Worm (Caenorhabditis elegans) whole organism, young adult: ENCODE data around the gene lido-12.
A peak's percentile ranks its signal among the peaks of the same experiment; 100 is the strongest.

ENCODE experiments used
- B0035.1 ChIP-seq: sonication (generic microtip); optimal IDR thresholded peaks from 2 replicates; lab custom pipeline; 2016; ENCODE audit warnings: missing genetic modification characterization, mild to moderate bottlenecking, missing compliant biosample characterization, missing genotype, missing genetic modification reagents
- C06A6.2 ChIP-seq: fragments of 200-800 bp; sonication (Bioruptor generic); conservative IDR thresholded peaks from 2 replicates; pipeline ENCODE4 v1.3.6; 2022; ENCODE audit warnings: missing genetic modification characterization, missing compliant biosample characterization
- F10E7.11 ChIP-seq: sonication (generic microtip); optimal IDR thresholded peaks from 2 replicates; lab custom pipeline; 2017; ENCODE audit warnings: mild to moderate bottlenecking, missing genetic modification characterization, moderate library complexity, missing compliant biosample characterization
- F22D6.2 ChIP-seq: sonication (generic microtip); optimal IDR thresholded peaks from 2 replicates; lab custom pipeline; 2016; ENCODE audit warnings: mild to moderate bottlenecking, missing genetic modification characterization, missing compliant biosample characterization
- F23B12.7 ChIP-seq: sonication (generic microtip); optimal IDR thresholded peaks from 2 replicates; lab custom pipeline; 2017; ENCODE audit warnings: missing genetic modification characterization, mild to moderate bottlenecking, missing compliant biosample characterization, antibody characterized with exemption, moderate library complexity; ENCODE audit not compliant: insufficient read depth
- F33H1.4 ChIP-seq: fragments of 200-800 bp; sonication (Bioruptor generic); IDR thresholded peaks from 2 replicates; pipeline ENCODE4 v1.3.6; 2022; ENCODE audit warnings: missing genetic modification reagents, missing genetic modification characterization, missing compliant biosample characterization
- F49E8.2 ChIP-seq: sonication (generic microtip); optimal IDR thresholded peaks from 3 replicates; lab custom pipeline; 2017; ENCODE audit warnings: missing genetic modification characterization, mild to moderate bottlenecking, missing compliant biosample characterization, antibody characterized with exemption, moderate library complexity; ENCODE audit not compliant: insufficient read depth
- T26A5.8 ChIP-seq: sonication (generic microtip); optimal IDR thresholded peaks from 2 replicates; lab custom pipeline; 2016; ENCODE audit warnings: missing genetic modification characterization, missing compliant biosample characterization
- Y53F4B.3 ChIP-seq: fragments of 200-800 bp; sonication (Bioruptor generic); IDR thresholded peaks from 2 replicates; pipeline ENCODE4 v1.3.6; 2022; ENCODE audit warnings: missing genetic modification reagents, missing genetic modification characterization, missing compliant biosample characterization
- Y56A3A.18 ChIP-seq: fragments of 200-800 bp; sonication (Bioruptor generic); IDR thresholded peaks from 2 replicates; pipeline ENCODE4 v1.3.6; 2022; ENCODE audit warnings: missing genetic modification reagents, missing genetic modification characterization, missing compliant biosample characterization
- aptf-3 ChIP-seq: fragments of 200-800 bp; sonication (Bioruptor generic); IDR thresholded peaks from 2 replicates; pipeline ENCODE4 v1.3.6; 2022; ENCODE audit warnings: missing genetic modification characterization, missing compliant biosample characterization
- atf-7 ChIP-seq: sonication (generic microtip); optimal IDR thresholded peaks from 2 replicates; lab custom pipeline; 2017; ENCODE audit warnings: mild to moderate bottlenecking, missing genetic modification characterization, missing compliant biosample characterization
- athp-1 ChIP-seq: sonication (generic microtip); optimal IDR thresholded peaks from 2 replicates; lab custom pipeline; 2017; ENCODE audit warnings: mild to moderate bottlenecking, missing genetic modification characterization, missing compliant biosample characterization
- attf-5 ChIP-seq: fragments of 200-800 bp; sonication (Bioruptor generic); optimal IDR thresholded peaks from 2 replicates; lab custom pipeline; 2018; ENCODE audit warnings: mild to moderate bottlenecking, missing genetic modification characterization, missing compliant biosample characterization
- cebp-1 ChIP-seq, 2 experiments: fragments of 200-800 bp in 1 of 2; sonication (Bioruptor generic) in 1 of 2; sonication (generic microtip) in 1 of 2; IDR thresholded peaks in 1 of 2; optimal IDR thresholded peaks in 1 of 2; 2 replicates each; pipeline versions ENCODE4 v1.3.6 to Lab custom; 2017 to 2022; ENCODE audit warnings: missing compliant biosample characterization in 2 of 2, missing genetic modification characterization in 2 of 2, mild to moderate bottlenecking in 1 of 2, missing genetic modification reagents in 1 of 2, moderate library complexity in 1 of 2
- ceh-100 ChIP-seq: fragments of 200-800 bp; sonication (Bioruptor generic); IDR thresholded peaks from 2 replicates; pipeline ENCODE4 v1.3.6; 2022; ENCODE audit warnings: missing genetic modification reagents, missing genetic modification characterization, missing compliant biosample characterization
- ceh-40 ChIP-seq: fragments of 200-800 bp; sonication (Bioruptor generic); IDR thresholded peaks from 2 replicates; pipeline ENCODE4 v1.3.6; 2022; ENCODE audit warnings: missing genetic modification characterization, missing compliant biosample characterization
- die-1 ChIP-seq: sonication (generic microtip); optimal IDR thresholded peaks from 2 replicates; lab custom pipeline; 2016; ENCODE audit warnings: missing genotype, mild to moderate bottlenecking, missing genetic modification characterization, missing compliant biosample characterization
- dox-1 ChIP-seq: fragments of 200-800 bp; sonication (Bioruptor generic); IDR thresholded peaks from 2 replicates; pipeline ENCODE4 v1.3.6; 2022; ENCODE audit warnings: missing genetic modification reagents, missing genetic modification characterization, missing compliant biosample characterization
- dpl-1 ChIP-seq: fragments of 150-350 bp; optimal IDR thresholded peaks from 2 replicates; lab custom pipeline; 2014; ENCODE audit warnings: missing biosample characterization, missing genetic modification reagents, missing genetic modification characterization
- fkh-3 ChIP-seq: sonication (generic microtip); optimal IDR thresholded peaks from 2 replicates; lab custom pipeline; 2016; ENCODE audit warnings: mild to moderate bottlenecking, missing genetic modification characterization, missing compliant biosample characterization
- hlh-26 ChIP-seq: fragments of 200-800 bp; sonication (Bioruptor generic); conservative IDR thresholded peaks from 2 replicates; pipeline ENCODE4 v1.3.6; 2022; ENCODE audit warnings: missing genetic modification reagents, missing genetic modification characterization, missing compliant biosample characterization
- hrde-1 ChIP-seq: sonication (generic microtip); optimal IDR thresholded peaks from 2 replicates; lab custom pipeline; 2016; ENCODE audit warnings: missing genetic modification characterization, mild to moderate bottlenecking, missing compliant biosample characterization, moderate library complexity, missing genotype, missing genetic modification reagents, borderline replicate concordance
- lag-1 ChIP-seq: fragments of 200-800 bp; sonication (Bioruptor generic); IDR thresholded peaks from 2 replicates; pipeline ENCODE4 v1.3.6; 2022; ENCODE audit warnings: missing genetic modification reagents, missing genetic modification characterization, missing compliant biosample characterization
- let-526 ChIP-seq: fragments of 200-800 bp; sonication (Bioruptor generic); IDR thresholded peaks from 2 replicates; pipeline ENCODE4 v1.3.6; 2022; ENCODE audit warnings: missing genetic modification reagents, missing genetic modification characterization, missing compliant biosample characterization
- lin-26 ChIP-seq: fragments of 200-800 bp; sonication (Bioruptor generic); IDR thresholded peaks from 2 replicates; pipeline ENCODE4 v1.3.6; 2022; ENCODE audit warnings: missing genetic modification reagents, missing genetic modification characterization, missing compliant biosample characterization
- lin-54 ChIP-seq: fragments of 200-800 bp; sonication (Bioruptor generic); optimal IDR thresholded peaks from 2 replicates; lab custom pipeline; 2018; ENCODE audit warnings: mild to moderate bottlenecking, missing genetic modification characterization, missing compliant biosample characterization
- lsy-27 ChIP-seq: sonication (generic microtip); optimal IDR thresholded peaks from 2 replicates; lab custom pipeline; 2017; ENCODE audit warnings: missing genetic modification characterization, mild to moderate bottlenecking, missing compliant biosample characterization, antibody characterized with exemption, missing genotype, borderline replicate concordance; ENCODE audit not compliant: insufficient read depth
- madf-3 ChIP-seq: fragments of 200-800 bp; sonication (Bioruptor generic); IDR thresholded peaks from 2 replicates; pipeline ENCODE4 v1.3.6; 2022; ENCODE audit warnings: missing genetic modification reagents, missing genetic modification characterization, missing compliant biosample characterization
- madf-6 ChIP-seq: fragments of 200-800 bp; sonication (Bioruptor generic); IDR thresholded peaks from 2 replicates; pipeline ENCODE4 v1.3.6; 2022; ENCODE audit warnings: missing genetic modification reagents, missing genetic modification characterization, missing compliant biosample characterization
- madf-8 ChIP-seq: fragments of 200-800 bp; sonication (Bioruptor generic); conservative IDR thresholded peaks from 2 replicates; pipeline ENCODE4 v1.3.6; 2022; ENCODE audit warnings: missing genetic modification reagents, missing genetic modification characterization, missing compliant biosample characterization
- mxl-1 ChIP-seq: sonication (generic microtip); optimal IDR thresholded peaks from 2 replicates; lab custom pipeline; 2016; ENCODE audit warnings: missing genetic modification characterization, missing compliant biosample characterization
- nfya-1 ChIP-seq: sonication (generic microtip); optimal IDR thresholded peaks from 2 replicates; lab custom pipeline; 2017; ENCODE audit warnings: antibody characterized with exemption, missing compliant biosample characterization, missing genetic modification characterization, borderline replicate concordance; ENCODE audit not compliant: insufficient read depth
- nhr-80 ChIP-seq: sonication (generic microtip); optimal IDR thresholded peaks from 2 replicates; lab custom pipeline; 2016; ENCODE audit warnings: missing genetic modification characterization, missing compliant biosample characterization
- sdz-38 ChIP-seq: sonication (generic microtip); optimal IDR thresholded peaks from 2 replicates; lab custom pipeline; 2016; ENCODE audit warnings: missing genotype, missing genetic modification characterization, missing compliant biosample characterization
- snpc-1.1 ChIP-seq: sonication (generic microtip); optimal IDR thresholded peaks from 2 replicates; lab custom pipeline; 2017; ENCODE audit warnings: missing genetic modification characterization, mild to moderate bottlenecking, missing compliant biosample characterization, antibody characterized with exemption, moderate library complexity, missing genotype, missing genetic modification reagents; ENCODE audit not compliant: insufficient read depth
- snpc-3.4 ChIP-seq: sonication (generic microtip); optimal IDR thresholded peaks from 2 replicates; lab custom pipeline; 2017; ENCODE audit warnings: missing genetic modification characterization, mild to moderate bottlenecking, missing compliant biosample characterization, antibody characterized with exemption, moderate library complexity, missing genotype, missing genetic modification reagents
- tlf-1 ChIP-seq: fragments of 200-800 bp; sonication (Bioruptor generic); optimal IDR thresholded peaks from 2 replicates; lab custom pipeline; 2018; ENCODE audit warnings: mild to moderate bottlenecking, missing genetic modification characterization, missing compliant biosample characterization
- zfh-2 ChIP-seq: fragments of 200-800 bp; sonication (Bioruptor generic); conservative IDR thresholded peaks from 2 replicates; pipeline ENCODE4 v1.3.6; 2022; ENCODE audit warnings: missing genetic modification reagents, missing genetic modification characterization, missing compliant biosample characterization
- ztf-18 ChIP-seq: sonication (generic microtip); optimal IDR thresholded peaks from 2 replicates; lab custom pipeline; 2016; ENCODE audit warnings: missing genotype, mild to moderate bottlenecking, missing genetic modification characterization, missing compliant biosample characterization

lido-12 gene

ce11 chrII:2973940-2974402 is 31.6 kb upstream of the lido-12 start (continued):
- TF ChIP-seq madf-6 (peak; percentile 47; the same call in 1 of the 2 replicates), cebp-1 (GFP tag; IDR thresholded peaks at IDR 0.05; lab: Robert Waterston, UW) (peak; percentile 64; the same call in 1 of the 2 replicates), cebp-1 (tag; optimal IDR thresholded peaks at IDR 0.05; lab: Kevin White, UChicago) (peak; percentile 92), F33H1.4 (GFP tag; lab: Robert Waterston, UW) (no peak; the same call in 1 of the 2 replicates), snpc-1.1 (tag; lab: Kevin White, UChicago) (no peak), dpl-1 (peak; percentile 1), T26A5.8 (tag; lab: Kevin White, UChicago) (no peak), fkh-3 (no peak), lin-54 (peak; percentile 70), tlf-1 (GFP tag; lab: Kevin White, UChicago) (peak; percentile 75), dox-1 (GFP tag; lab: Robert Waterston, UW) (peak; percentile 91), nfya-1 (no peak), athp-1 (tag; lab: Kevin White, UChicago) (peak; percentile 82), F49E8.2 (no peak), Y53F4B.3 (GFP tag; lab: Robert Waterston, UW) (no peak), snpc-3.4 (tag; lab: Kevin White, UChicago) (no peak), hlh-26 (GFP tag; lab: Robert Waterston, UW) (no peak), madf-3 (GFP tag; lab: Robert Waterston, UW) (peak; percentile 83; the same call in 1 of the 2 replicates), attf-5 (GFP tag; lab: Kevin White, UChicago) (peak; percentile 74), sdz-38 (tag; lab: Kevin White, UChicago) (no peak), zfh-2 (GFP tag; lab: Robert Waterston, UW) (peak; percentile 100), mxl-1 (tag; lab: Kevin White, UChicago) (no peak), ceh-40 (no peak), die-1 (tag; lab: Kevin White, UChicago) (no peak), Y56A3A.18 (peak; percentile 44; the same call in 1 of the 2 replicates), madf-8 (no peak), hrde-1 (tag; lab: Kevin White, UChicago) (no peak), lag-1 (GFP tag; lab: Robert Waterston, UW) (peak; percentile 87), F10E7.11 (peak; percentile 62), F23B12.7 (tag; lab: Kevin White, UChicago) (no peak), ztf-18 (tag; lab: Kevin White, UChicago) (no peak), lin-26 (peak; percentile 75), F22D6.2 (tag; lab: Kevin White, UChicago) (peak; percentile 46), let-526 (GFP tag; lab: Robert Waterston, UW) (peak; percentile 92), atf-7 (tag; lab: Kevin White, UChicago) (peak; percentile 98)

- TF ChIP-seq ceh-100 (GFP tag; lab: Robert Waterston, UW): no peak
- TF ChIP-seq C06A6.2 (GFP tag; lab: Robert Waterston, UW): no peak
- TF ChIP-seq dox-1 (GFP tag; lab: Robert Waterston, UW): 0 out of 2 replicates have a peak, but pooled peaks have one; percentile 16
- no peak for TF ChIP-seq aptf-3 (GFP tag; lab: Robert Waterston, UW)
- TF ChIP-seq B0035.1 (tag; lab: Kevin White, UChicago): no peak
- no peak for TF ChIP-seq lsy-27 (tag; lab: Kevin White, UChicago)
- TF ChIP-seq atf-7 (tag; lab: Kevin White, UChicago): peak; percentile 87
- peak; percentile 55 for TF ChIP-seq nhr-80 (tag; lab: Kevin White, UChicago)
Measured at ce11 chrII:2975561-2976230, 29.9 kb upstream of the lido-12 start.
